Fruit fly (Drosophila melanogaster) whole organism, embryonic: Measurements from ENCODE around the gene CG31778.

ENCODE experiments used
- Atf3 ChIP-seq: fragments of 200-800 bp; sonication (Bioruptor generic); optimal IDR thresholded peaks from 3 replicates; lab custom pipeline; 2016; ENCODE audit warnings: missing biosample characterization, missing genetic modification characterization
- Bgb ChIP-seq: fragments of 200-800 bp; sonication (Bioruptor generic); IDR thresholded peaks from 2 replicates; pipeline ENCODE4 v1.3.6; 2022; ENCODE audit warnings: missing biosample characterization, missing genetic modification characterization; ENCODE audit not compliant: partially characterized antibody
- Blimp-1 ChIP-seq: fragments of 200-800 bp; sonication (Bioruptor generic); optimal IDR thresholded peaks from 3 replicates; lab custom pipeline; 2018; ENCODE audit warnings: missing biosample characterization, missing genetic modification characterization, mild to moderate bottlenecking, moderate library complexity, missing genetic modification reagents
- CG11093 ChIP-seq: fragments of 200-800 bp; sonication (Bioruptor generic); IDR thresholded peaks from 3 replicates; pipeline ENCODE4 v1.3.6; 2022; ENCODE audit warnings: missing biosample characterization, missing genetic modification characterization
- CG11247 ChIP-seq: fragments of 200-800 bp; sonication (Bioruptor generic); IDR thresholded peaks from 2 replicates; pipeline ENCODE4 v1.3.6; 2022; ENCODE audit warnings: missing biosample characterization, missing genetic modification characterization
- CG15011 ChIP-seq: fragments of 200-800 bp; sonication (Bioruptor generic); optimal IDR thresholded peaks from 3 replicates; lab custom pipeline; 2018; ENCODE audit warnings: missing biosample characterization, mild to moderate bottlenecking, missing genetic modification characterization
- CG15269 ChIP-seq: fragments of 200-800 bp; sonication (Bioruptor generic); optimal IDR thresholded peaks from 2 replicates; lab custom pipeline; 2018; ENCODE audit warnings: missing biosample characterization, mild to moderate bottlenecking, missing genetic modification characterization, moderate library complexity
- CG16813 ChIP-seq: fragments of 200-800 bp; sonication (Bioruptor generic); IDR thresholded peaks from 3 replicates; pipeline ENCODE4 v1.3.6; 2022; ENCODE audit warnings: missing biosample characterization, missing genetic modification characterization; ENCODE audit not compliant: partially characterized antibody
- CG17186 ChIP-seq: fragments of 200-800 bp; sonication (Bioruptor generic); optimal IDR thresholded peaks from 3 replicates; lab custom pipeline; 2017; ENCODE audit warnings: missing biosample characterization, missing genetic modification reagents, missing genetic modification characterization
- CG17361 ChIP-seq: fragments of 200-800 bp; sonication (Bioruptor generic); IDR thresholded peaks from 3 replicates; pipeline ENCODE4 v1.3.6; 2022; ENCODE audit warnings: missing biosample characterization, missing genetic modification characterization
- CG2120 ChIP-seq: fragments of 200-800 bp; sonication (Bioruptor generic); optimal IDR thresholded peaks from 3 replicates; lab custom pipeline; 2016; ENCODE audit warnings: missing biosample characterization, missing genetic modification characterization
- CG30020 ChIP-seq: fragments of 200-800 bp; optimal IDR thresholded peaks from 2 replicates; lab custom pipeline; 2019; ENCODE audit warnings: missing biosample characterization, mild to moderate bottlenecking, missing genetic modification characterization, moderate library complexity
- CG31365 ChIP-seq: fragments of 200-800 bp; sonication (Bioruptor generic); optimal IDR thresholded peaks from 2 replicates; lab custom pipeline; 2018; ENCODE audit warnings: missing biosample characterization, mild to moderate bottlenecking, missing genetic modification characterization
- CG3163 ChIP-seq: fragments of 200-800 bp; sonication (Bioruptor generic); optimal IDR thresholded peaks from 3 replicates; lab custom pipeline; 2016; ENCODE audit warnings: missing biosample characterization, missing genetic modification characterization
- CG6683 ChIP-seq: fragments of 200-800 bp; sonication (Bioruptor generic); optimal IDR thresholded peaks from 2 replicates; lab custom pipeline; 2017; ENCODE audit warnings: missing biosample characterization, mild to moderate bottlenecking, missing genetic modification characterization, missing genetic modification reagents
- CG7372 ChIP-seq: fragments of 200-800 bp; sonication (Bioruptor generic); IDR thresholded peaks from 2 replicates; pipeline ENCODE4 v1.3.6; 2022; ENCODE audit warnings: missing biosample characterization, missing genetic modification characterization
- CG7556 ChIP-seq: fragments of 200-800 bp; sonication (Bioruptor generic); optimal IDR thresholded peaks from 2 replicates; lab custom pipeline; 2017; ENCODE audit warnings: missing biosample characterization, mild to moderate bottlenecking, missing genetic modification characterization
- CG7786 ChIP-seq: fragments of 200-800 bp; sonication (Bioruptor generic); optimal IDR thresholded peaks from 2 replicates; lab custom pipeline; 2016; ENCODE audit warnings: missing biosample characterization, missing genetic modification characterization
- CG8290 ChIP-seq, 3 experiments: fragments of 200-800 bp; sonication (Bioruptor generic); optimal IDR thresholded peaks; 2 replicates each; lab custom pipeline; 2016 to 2019; ENCODE audit warnings: missing biosample characterization in 3 of 3, missing genetic modification characterization in 3 of 3, mild to moderate bottlenecking in 2 of 3, moderate library complexity in 1 of 3
- CG8388 ChIP-seq: fragments of 200-800 bp; sonication (Bioruptor generic); optimal IDR thresholded peaks from 2 replicates; lab custom pipeline; 2019; ENCODE audit warnings: missing biosample characterization, mild to moderate bottlenecking, missing genetic modification characterization, moderate library complexity
- CG9609 ChIP-seq: fragments of 200-800 bp; sonication (Bioruptor generic); optimal IDR thresholded peaks from 3 replicates; lab custom pipeline; 2016; ENCODE audit warnings: missing biosample characterization, missing genetic modification characterization
- CrebB ChIP-seq: fragments of 200-800 bp; sonication (Bioruptor generic); optimal IDR thresholded peaks from 3 replicates; lab custom pipeline; 2018; ENCODE audit warnings: missing biosample characterization, mild to moderate bottlenecking, missing genetic modification characterization
- Dbx ChIP-seq: fragments of 200-800 bp; sonication (Bioruptor generic); IDR thresholded peaks from 3 replicates; pipeline ENCODE4 v1.3.6; 2022; ENCODE audit warnings: missing biosample characterization, missing genetic modification characterization
- Dfd ChIP-seq, 2 experiments: fragments of >200 bp; optimal IDR thresholded peaks; 2 replicates each; lab custom pipeline; 2017; ENCODE audit warnings: missing biosample characterization in 2 of 2, missing genetic modification characterization in 2 of 2
- Dp ChIP-seq: fragments of 200-800 bp; sonication (Bioruptor generic); optimal IDR thresholded peaks from 2 replicates; lab custom pipeline; 2018; ENCODE audit warnings: missing biosample characterization, mild to moderate bottlenecking, missing genetic modification characterization, moderate library complexity
- Drgx ChIP-seq: fragments of 200-800 bp; sonication (Bioruptor generic); IDR thresholded peaks from 2 replicates; pipeline ENCODE4 v1.3.6; 2022; ENCODE audit warnings: missing biosample characterization, missing genetic modification characterization
- ERR ChIP-seq: fragments of 200-800 bp; sonication (Bioruptor generic); optimal IDR thresholded peaks from 2 replicates; lab custom pipeline; 2016; ENCODE audit warnings: missing biosample characterization, missing genetic modification characterization
- Fer2 ChIP-seq: fragments of 200-800 bp; sonication (Bioruptor generic); optimal IDR thresholded peaks from 2 replicates; lab custom pipeline; 2018; ENCODE audit warnings: missing biosample characterization, mild to moderate bottlenecking, missing genetic modification characterization, moderate library complexity
- Fer3 ChIP-seq: fragments of 200-800 bp; sonication (Bioruptor generic); optimal IDR thresholded peaks from 2 replicates; lab custom pipeline; 2018; ENCODE audit warnings: missing biosample characterization, mild to moderate bottlenecking, missing genetic modification characterization, moderate library complexity
- Lpt ChIP-seq: fragments of >200 bp; optimal IDR thresholded peaks from 2 replicates; lab custom pipeline; 2018; ENCODE audit warnings: missing biosample characterization, missing genetic modification characterization
- MBD-R2 ChIP-seq: fragments of 200-800 bp; sonication (Bioruptor generic); IDR thresholded peaks from 2 replicates; pipeline ENCODE4 v1.3.6; 2022; ENCODE audit warnings: missing biosample characterization, missing genetic modification characterization
- Nf-YC ChIP-seq: fragments of 200-800 bp; optimal IDR thresholded peaks from 3 replicates; lab custom pipeline; 2019; ENCODE audit warnings: missing biosample characterization, mild to moderate bottlenecking, missing genetic modification characterization, moderate library complexity
- Oaz ChIP-seq: fragments of 200-800 bp; sonication (Bioruptor generic); IDR thresholded peaks from 2 replicates; pipeline ENCODE4 v1.3.6; 2022; ENCODE audit warnings: missing biosample characterization, missing genetic modification characterization
- Oli ChIP-seq: fragments of 200-800 bp; sonication (Bioruptor generic); optimal IDR thresholded peaks from 2 replicates; lab custom pipeline; 2018; ENCODE audit warnings: missing biosample characterization, mild to moderate bottlenecking, missing genetic modification characterization, moderate library complexity
- Rx ChIP-seq: fragments of 200-800 bp; sonication (Bioruptor generic); IDR thresholded peaks from 2 replicates; pipeline ENCODE4 v1.3.6; 2022; ENCODE audit warnings: missing biosample characterization, missing genetic modification characterization
- Sox102F ChIP-seq: fragments of 200-800 bp; sonication (Bioruptor generic); optimal IDR thresholded peaks from 2 replicates; lab custom pipeline; 2018; ENCODE audit warnings: missing biosample characterization, mild to moderate bottlenecking, missing genetic modification characterization, moderate library complexity
- ab ChIP-seq: fragments of 200-800 bp; sonication (Bioruptor generic); optimal IDR thresholded peaks from 2 replicates; lab custom pipeline; 2016; ENCODE audit warnings: missing biosample characterization, missing genetic modification characterization
- ap ChIP-seq: fragments of 200-800 bp; sonication (Bioruptor generic); IDR thresholded peaks from 2 replicates; pipeline ENCODE4 v1.3.6; 2022; ENCODE audit warnings: missing biosample characterization, missing genetic modification characterization
- ase ChIP-seq: fragments of 200-800 bp; sonication (Bioruptor generic); IDR thresholded peaks from 3 replicates; pipeline ENCODE4 v1.3.6; 2022; ENCODE audit warnings: missing biosample characterization, missing genetic modification characterization
- ash1 ChIP-seq: fragments of 200-800 bp; sonication (Bioruptor generic); optimal IDR thresholded peaks from 2 replicates; lab custom pipeline; 2018; ENCODE audit warnings: missing biosample characterization, mild to moderate bottlenecking, missing genetic modification characterization
- chif ChIP-seq, 2 experiments: fragments of 200-800 bp; sonication (Bioruptor generic); optimal IDR thresholded peaks; 3 replicates each; lab custom pipeline; 2016; ENCODE audit warnings: missing biosample characterization in 2 of 2, missing genetic modification characterization in 2 of 2
- crol ChIP-seq: fragments of 200-800 bp; sonication (Bioruptor generic); IDR thresholded peaks from 2 replicates; pipeline ENCODE4 v1.3.6; 2022; ENCODE audit warnings: missing biosample characterization, missing genetic modification characterization
- dmrt99B ChIP-seq: fragments of 200-800 bp; sonication (Bioruptor generic); optimal IDR thresholded peaks from 2 replicates; lab custom pipeline; 2018; ENCODE audit warnings: missing biosample characterization, mild to moderate bottlenecking, missing genetic modification characterization, moderate library complexity
- gsb-n ChIP-seq: fragments of 200-800 bp; sonication (Bioruptor generic); optimal IDR thresholded peaks from 3 replicates; lab custom pipeline; 2018; ENCODE audit warnings: missing biosample characterization, mild to moderate bottlenecking, missing genetic modification characterization
- luna ChIP-seq: fragments of 200-800 bp; sonication (Bioruptor generic); optimal IDR thresholded peaks from 2 replicates; lab custom pipeline; 2016; ENCODE audit warnings: missing biosample characterization, missing genetic modification characterization
- odd ChIP-seq: fragments of 200-800 bp; sonication (Bioruptor generic); optimal IDR thresholded peaks from 2 replicates; lab custom pipeline; 2017; ENCODE audit warnings: missing biosample characterization, mild to moderate bottlenecking, missing genetic modification characterization
- ranshi ChIP-seq: fragments of 200-800 bp; sonication (Bioruptor generic); IDR thresholded peaks from 2 replicates; pipeline ENCODE4 v1.3.6; 2022; ENCODE audit warnings: missing biosample characterization, missing genetic modification characterization
- sug ChIP-seq: fragments of 200-800 bp; optimal IDR thresholded peaks from 2 replicates; lab custom pipeline; 2019; ENCODE audit warnings: missing biosample characterization, mild to moderate bottlenecking, missing genetic modification characterization, moderate library complexity
- tup ChIP-seq: fragments of 200-800 bp; sonication (Bioruptor generic); optimal IDR thresholded peaks from 2 replicates; lab custom pipeline; 2016; ENCODE audit warnings: missing biosample characterization, mild to moderate bottlenecking, missing genetic modification characterization, moderate library complexity
- vfl ChIP-seq: fragments of 200-800 bp; sonication (Bioruptor generic); optimal IDR thresholded peaks from 2 replicates; lab custom pipeline; 2016; ENCODE audit warnings: missing biosample characterization, missing genetic modification characterization
- zen ChIP-seq: fragments of 200-800 bp; sonication (Bioruptor generic); optimal IDR thresholded peaks from 3 replicates; lab custom pipeline; 2018; ENCODE audit warnings: missing biosample characterization, mild to moderate bottlenecking, missing genetic modification characterization, moderate library complexity

CG31778 gene

dm6 chr2L:3655698-3656105 lies 49.6 kb downstream of the CG31778 start (continued):
- TF ChIP-seq CG11093 (GFP tag; lab: Robert Waterston, UW), result peak; percentile 96
- TF ChIP-seq CG15269, result peak; percentile 98
- peak; percentile 94 for TF ChIP-seq ab (GFP tag; lab: Kevin White, UChicago)
- peak; percentile 98 for TF ChIP-seq Dbx (GFP tag; lab: Robert Waterston, UW)
- peak; percentile 96 for TF ChIP-seq CG11247 (GFP tag; lab: Robert Waterston, UW)
- peak; percentile 98 for TF ChIP-seq CG7786 (GFP tag; lab: Kevin White, UChicago)
- peak; percentile 94 for TF ChIP-seq CG3163 (GFP tag; lab: Kevin White, UChicago)
- TF ChIP-seq zen (tag; lab: Kevin White, UChicago), result peak; percentile 95
- peak; percentile 97 to 98 for TF ChIP-seq chif (GFP tag; optimal IDR thresholded peaks at IDR 0.05; lab: Kevin White, UChicago)
- peak; percentile 97 for TF ChIP-seq Blimp-1 (GFP tag; lab: Kevin White, UChicago)
- peak; percentile 87 for TF ChIP-seq CG30020 (tag; lab: Kevin White, UChicago)
- peak; percentile 95 for TF ChIP-seq Oaz (GFP tag; lab: Robert Waterston, UW)
- peak; percentile 94 for TF ChIP-seq CG17186
- TF ChIP-seq MBD-R2 (GFP tag; lab: Robert Waterston, UW), result peak; percentile 98
- TF ChIP-seq Dfd (GFP tag; optimal IDR thresholded peaks at IDR 0.05; lab: Kevin White, UChicago), result no peak
- peak; percentile 93 for TF ChIP-seq ash1 (GFP tag; lab: Kevin White, UChicago)
- TF ChIP-seq Bgb (GFP tag; lab: Robert Waterston, UW), result no peak
- TF ChIP-seq CG16813 (GFP tag; lab: Robert Waterston, UW), result no peak
- peak; percentile 99 for TF ChIP-seq dmrt99B (tag; lab: Kevin White, UChicago)
- TF ChIP-seq Sox102F (GFP tag; lab: Kevin White, UChicago), result peak; percentile 99
- peak; percentile 95 for TF ChIP-seq vfl
- TF ChIP-seq tup, result peak; percentile 91
- TF ChIP-seq Fer3 (tag; lab: Kevin White, UChicago), result peak; percentile 98
- peak; percentile 30 for TF ChIP-seq Dp (GFP tag; lab: Kevin White, UChicago)
- TF ChIP-seq Rx, result peak; percentile 96
- TF ChIP-seq CG9609 (GFP tag; lab: Kevin White, UChicago), result peak; percentile 97
- TF ChIP-seq sug (tag; lab: Kevin White, UChicago), result peak; percentile 98
- peak; percentile 98 for TF ChIP-seq CG17361 (GFP tag; lab: Robert Waterston, UW)
- peak; percentile 97 for TF ChIP-seq ase (GFP tag; lab: Robert Waterston, UW)
- peak; percentile 94 for TF ChIP-seq Atf3 (GFP tag; lab: Kevin White, UChicago)
- TF ChIP-seq Fer2, result peak; percentile 97
- peak; percentile 97 for TF ChIP-seq CG15011 (GFP tag; lab: Kevin White, UChicago)
- peak; percentile 98 for TF ChIP-seq gsb-n
- TF ChIP-seq crol (GFP tag; lab: Robert Waterston, UW), result peak; percentile 49; the same call in 1 of the 2 replicates
- peak; percentile 97 for TF ChIP-seq CG8290 (GFP tag; optimal IDR thresholded peaks at IDR 0.05; lab: Kevin White, UChicago)
- TF ChIP-seq CG8290 (tag; optimal IDR thresholded peaks at IDR 0.05; lab: Kevin White, UChicago), result peak; percentile 88 to 99
- peak; percentile 98 for TF ChIP-seq CG7556 (GFP tag; lab: Kevin White, UChicago)
- peak; percentile 96 for TF ChIP-seq CG6683 (GFP tag; lab: Kevin White, UChicago)
- peak; percentile 99 for TF ChIP-seq CG8388 (GFP tag; lab: Kevin White, UChicago)
- peak; percentile 96 for TF ChIP-seq ap (GFP tag; lab: Robert Waterston, UW)
- peak; percentile 97 for TF ChIP-seq CG7372
- peak; percentile 99 for TF ChIP-seq Oli (tag; lab: Kevin White, UChicago)
- TF ChIP-seq Nf-YC (tag; lab: Kevin White, UChicago), result peak; percentile 92
- peak; percentile 98 for TF ChIP-seq CrebB (tag; lab: Kevin White, UChicago)
- TF ChIP-seq Drgx, result peak; percentile 100
- TF ChIP-seq CG31365 (tag; lab: Kevin White, UChicago), result peak; percentile 93
- peak; percentile 98 for TF ChIP-seq odd (GFP tag; lab: Kevin White, UChicago)
- TF ChIP-seq ranshi (GFP tag; lab: Robert Waterston, UW), result peak; percentile 98
- peak; percentile 97 for TF ChIP-seq ERR (GFP tag; lab: Kevin White, UChicago)
- peak; percentile 96 for TF ChIP-seq luna (GFP tag; lab: Kevin White, UChicago)
- peak; percentile 99 for TF ChIP-seq CG2120
- TF ChIP-seq Lpt, result no peak
